Worm (Caenorhabditis elegans) whole organism, L3 larva: ENCODE measurements around the gene tnt-2.

Experiments used
- R02D3.7 ChIP-seq: fragments of 150-350 bp; optimal IDR thresholded peaks from 2 replicates; lab custom pipeline; 2014; ENCODE audit warnings: missing biosample characterization, missing genetic modification characterization
- ZK546.5 ChIP-seq: sonication (generic microtip); optimal IDR thresholded peaks from 2 replicates; lab custom pipeline; 2017; ENCODE audit warnings: missing biosample characterization, missing genetic modification characterization
- ceh-16 ChIP-seq: sonication (generic microtip); optimal IDR thresholded peaks from 2 replicates; lab custom pipeline; 2017; ENCODE audit warnings: missing biosample characterization, missing genetic modification characterization
- ceh-28 ChIP-seq: fragments of 150-350 bp; optimal IDR thresholded peaks from 2 replicates; lab custom pipeline; 2014; ENCODE audit warnings: missing biosample characterization, missing genetic modification reagents, missing genetic modification characterization
- ceh-82 ChIP-seq: fragments of 150-350 bp; optimal IDR thresholded peaks from 2 replicates; lab custom pipeline; 2014; ENCODE audit warnings: missing biosample characterization, missing genetic modification characterization
- ceh-9 ChIP-seq: sonication (generic microtip); optimal IDR thresholded peaks from 2 replicates; lab custom pipeline; 2018; ENCODE audit warnings: missing biosample characterization, missing genetic modification characterization
- egl-27 ChIP-seq: sonication (generic microtip); optimal IDR thresholded peaks from 4 replicates; lab custom pipeline; 2017; ENCODE audit warnings: missing biosample characterization, missing genetic modification reagents, missing genetic modification characterization
- elt-2 ChIP-seq: sonication (generic microtip); optimal IDR thresholded peaks from 2 replicates; lab custom pipeline; 2016; ENCODE audit warnings: missing genetic modification reagents, mild to moderate bottlenecking, missing genetic modification characterization, missing compliant biosample characterization
- eor-1 ChIP-seq, 2 experiments: fragments of 150-350 bp; optimal IDR thresholded peaks; 2 replicates each; lab custom pipeline; 2014 to 2018; ENCODE audit warnings: missing biosample characterization in 2 of 2, missing genetic modification characterization in 2 of 2
- fkh-2 ChIP-seq: fragments of 150-350 bp; optimal IDR thresholded peaks from 2 replicates; lab custom pipeline; 2014; ENCODE audit warnings: missing biosample characterization, missing genetic modification reagents, missing genetic modification characterization
- fos-1 ChIP-seq: fragments of 150-350 bp; optimal IDR thresholded peaks from 2 replicates; lab custom pipeline; 2014; ENCODE audit warnings: missing biosample characterization, missing genetic modification characterization
- hmg-11 ChIP-seq: sonication (generic microtip); optimal IDR thresholded peaks from 2 replicates; lab custom pipeline; 2016; ENCODE audit warnings: missing genetic modification characterization, missing compliant biosample characterization
- jun-1 ChIP-seq: fragments of 150-350 bp; optimal IDR thresholded peaks from 2 replicates; lab custom pipeline; 2014; ENCODE audit warnings: missing biosample characterization, missing genetic modification reagents, missing genetic modification characterization
- lin-39 ChIP-seq: fragments of 150-350 bp; optimal IDR thresholded peaks from 2 replicates; lab custom pipeline; 2018; ENCODE audit warnings: missing biosample characterization, missing genetic modification reagents, missing genetic modification characterization
- mdl-1 ChIP-seq: fragments of 150-350 bp; optimal IDR thresholded peaks from 2 replicates; lab custom pipeline; 2014; ENCODE audit warnings: missing biosample characterization, missing genetic modification characterization
- mml-1 ChIP-seq: fragments of 150-350 bp; sonication (generic microtip); optimal IDR thresholded peaks from 3 replicates; lab custom pipeline; 2014; ENCODE audit warnings: missing biosample characterization, missing genetic modification characterization
- nfya-1 ChIP-seq: sonication (generic microtip); optimal IDR thresholded peaks from 2 replicates; lab custom pipeline; 2017; ENCODE audit warnings: missing genetic modification characterization, mild to moderate bottlenecking, missing compliant biosample characterization, antibody characterized with exemption, moderate library complexity; ENCODE audit not compliant: insufficient read depth
- nhr-11 ChIP-seq: fragments of 150-350 bp; optimal IDR thresholded peaks from 2 replicates; lab custom pipeline; 2014; ENCODE audit warnings: missing biosample characterization, missing genetic modification characterization
- nhr-12 ChIP-seq: fragments of 150-350 bp; optimal IDR thresholded peaks from 2 replicates; lab custom pipeline; 2014; ENCODE audit warnings: missing biosample characterization, missing genetic modification characterization
- nhr-237 ChIP-seq: fragments of 150-350 bp; optimal IDR thresholded peaks from 2 replicates; lab custom pipeline; 2014; ENCODE audit warnings: missing biosample characterization, missing genetic modification characterization
- nhr-25 ChIP-seq: sonication (generic microtip); optimal IDR thresholded peaks from 2 replicates; lab custom pipeline; 2017; ENCODE audit warnings: missing biosample characterization, missing genetic modification characterization
- nhr-28 ChIP-seq: fragments of 150-350 bp; optimal IDR thresholded peaks from 2 replicates; lab custom pipeline; 2014; ENCODE audit warnings: missing biosample characterization, missing genetic modification characterization
- nhr-43 ChIP-seq: sonication (generic microtip); optimal IDR thresholded peaks from 2 replicates; lab custom pipeline; 2016; ENCODE audit warnings: mild to moderate bottlenecking, missing genetic modification characterization, missing compliant biosample characterization; ENCODE audit not compliant: poor library complexity, severe bottlenecking
- nhr-76 ChIP-seq: fragments of 150-350 bp; sonication (generic microtip); optimal IDR thresholded peaks from 5 replicates; lab custom pipeline; 2014; ENCODE audit warnings: missing biosample characterization, missing genetic modification characterization
- pha-4 ChIP-seq: fragments of 150-350 bp; optimal IDR thresholded peaks from 2 replicates; lab custom pipeline; 2014; ENCODE audit warnings: missing biosample characterization, missing genetic modification reagents, missing genetic modification characterization
- pqm-1 ChIP-seq: fragments of 150-350 bp; optimal IDR thresholded peaks from 2 replicates; lab custom pipeline; 2017; ENCODE audit warnings: missing biosample characterization, missing genetic modification characterization, inconsistent platforms
- snpc-4 ChIP-seq: fragments of 150-350 bp; optimal IDR thresholded peaks from 2 replicates; lab custom pipeline; 2014; ENCODE audit warnings: missing biosample characterization, missing genetic modification characterization
- tbx-2 ChIP-seq: sonication (generic microtip); optimal IDR thresholded peaks from 2 replicates; lab custom pipeline; 2016; ENCODE audit warnings: mild to moderate bottlenecking, missing genetic modification characterization, missing compliant biosample characterization
- unc-39 ChIP-seq: sonication (generic microtip); optimal IDR thresholded peaks from 4 replicates; lab custom pipeline; 2017; ENCODE audit warnings: missing biosample characterization, missing genetic modification characterization
- unc-62 ChIP-seq: fragments of 150-350 bp; sonication (generic microtip); optimal IDR thresholded peaks from 4 replicates; lab custom pipeline; 2014; ENCODE audit warnings: missing biosample characterization, missing genetic modification reagents, missing genetic modification characterization
- zag-1 ChIP-seq: fragments of 150-350 bp; optimal IDR thresholded peaks from 2 replicates; lab custom pipeline; 2014; ENCODE audit warnings: missing biosample characterization, missing genetic modification characterization
- ztf-4 ChIP-seq: fragments of 150-350 bp; optimal IDR thresholded peaks from 2 replicates; lab custom pipeline; 2014; ENCODE audit warnings: missing biosample characterization, missing genetic modification characterization

The tnt-2 gene

ce11 chrX:8709424-8709823 is 13.9 kb downstream of the tnt-2 start, which contains the start of gene kreg-1:
Gene kreg-1, plus strand, starts transcription at chrX:8709764.
- TF ChIP-seq ceh-28 (no peak), ceh-9 (no peak), ceh-16 (no peak), tbx-2 (tag; lab: Kevin White, UChicago) (no peak), pqm-1 (tag; lab: Kevin White, UChicago) (peak; percentile 83), nhr-43 (tag; lab: Kevin White, UChicago) (no peak), mml-1 (tag; lab: Kevin White, UChicago) (no peak), R02D3.7 (tag; lab: Kevin White, UChicago) (no peak), snpc-4 (tag; lab: Kevin White, UChicago) (no peak), elt-2 (tag; lab: Kevin White, UChicago) (peak; percentile 56)

ce11 chrX:8708053-8708452 is 15.3 kb downstream of the tnt-2 start, which contains the start of gene F53A9.3:
Gene F53A9.3, plus strand, starts transcription at chrX:8708353.
- TF ChIP-seq nhr-237 (tag; lab: Kevin White, UChicago), result no peak
- TF ChIP-seq fos-1 (tag; lab: Kevin White, UChicago), result no peak
- no peak for TF ChIP-seq nhr-12 (tag; lab: Kevin White, UChicago)
- no peak for TF ChIP-seq mdl-1 (tag; lab: Kevin White, UChicago)
- no peak for TF ChIP-seq nhr-25 (tag; lab: Kevin White, UChicago)
- TF ChIP-seq R02D3.7 (tag; lab: Kevin White, UChicago), result no peak
- no peak for TF ChIP-seq ceh-9
- TF ChIP-seq ceh-82 (tag; lab: Kevin White, UChicago), result no peak
- no peak for TF ChIP-seq nhr-11 (tag; lab: Kevin White, UChicago)
- TF ChIP-seq unc-62 (GFP tag; lab: Kevin White, UChicago), result no peak
- TF ChIP-seq nhr-76, result no peak
- no peak for TF ChIP-seq pha-4 (tag; lab: Kevin White, UChicago)
- TF ChIP-seq egl-27 (tag; lab: Kevin White, UChicago), result no peak
- no peak for TF ChIP-seq fkh-2 (tag; lab: Kevin White, UChicago)
- TF ChIP-seq zag-1 (tag; lab: Kevin White, UChicago), result no peak
- TF ChIP-seq nfya-1, result no peak

- TF ChIP-seq eor-1 (tag; optimal IDR thresholded peaks at IDR 0.05; lab: Kevin White, UChicago) (no peak), egl-27 (tag; lab: Kevin White, UChicago) (no peak), ceh-28 (no peak), hmg-11 (tag; lab: Kevin White, UChicago) (no peak), unc-39 (tag; lab: Kevin White, UChicago) (no peak), elt-2 (tag; lab: Kevin White, UChicago) (no peak), mdl-1 (tag; lab: Kevin White, UChicago) (no peak), lin-39 (tag; lab: Kevin White, UChicago) (no peak), nhr-76 (no peak), ztf-4 (tag; lab: Kevin White, UChicago) (no peak), fos-1 (tag; lab: Kevin White, UChicago) (no peak), R02D3.7 (tag; lab: Kevin White, UChicago) (no peak), nhr-28 (no peak), jun-1 (tag; lab: Kevin White, UChicago) (no peak)
These were observed 18.5 kb downstream of the tnt-2 start for ce11 chrX:8704830-8705229.

ce11 chrX:8703664-8704356 is 19.5 kb downstream of the tnt-2 start, which contains the start of gene jbts-14:
Gene jbts-14, plus strand, starts transcription at chrX:8704306.
- TF ChIP-seq snpc-4 (tag; lab: Kevin White, UChicago), result peak; percentile 30
- TF ChIP-seq unc-62 (GFP tag; lab: Kevin White, UChicago), result no peak
- TF ChIP-seq, all 47 proteins: peak for 1

ce11 chrX:8697517-8697916 is 25.8 kb downstream of the tnt-2 start, which contains the start of gene frpr-8:
Gene frpr-8, plus strand, starts transcription at chrX:8697817.
- TF ChIP-seq ZK546.5 (no peak), pqm-1 (tag; lab: Kevin White, UChicago) (no peak)
